Fruit fly (Drosophila melanogaster): ENCODE results near the gene CG6293.

CG6293 gene

dm6 chr3R:10332823-10333263, 21.4 kb upstream of the CG6293 start, which contains the start of gene sle (continued):
- no peak for TF ChIP-seq pnt (GFP tag; optimal IDR thresholded peaks at IDR 0.05)
- TF ChIP-seq fd102C (GFP tag; optimal IDR thresholded peaks at IDR 0.05) = no peak
- peak; percentile 64 for TF ChIP-seq CG13624 (GFP tag; optimal IDR thresholded peaks at IDR 0.05)
- TF ChIP-seq BEAF-32 (GFP tag; optimal IDR thresholded peaks at IDR 0.05) = peak; percentile 61
- peak; percentile 81 for TF ChIP-seq trem (tag; optimal IDR thresholded peaks at IDR 0.05)
- TF ChIP-seq toy (GFP tag; IDR thresholded peaks at IDR 0.05) = no peak
- TF ChIP-seq CG10979 (tag; optimal IDR thresholded peaks at IDR 0.05) = peak; percentile 28
- no peak for TF ChIP-seq gcm (GFP tag; optimal IDR thresholded peaks at IDR 0.05)
- peak; percentile 67 for TF ChIP-seq MBD-R2 (GFP tag; IDR thresholded peaks at IDR 0.05)
- no peak for TF ChIP-seq bsh (GFP tag; optimal IDR thresholded peaks at IDR 0.05)
- peak; percentile 5 for TF ChIP-seq sima (GFP tag; optimal IDR thresholded peaks at IDR 0.05)
- TF ChIP-seq disco-r (GFP tag; optimal IDR thresholded peaks at IDR 0.05) = peak; percentile 44
- TF ChIP-seq nom (GFP tag; optimal IDR thresholded peaks at IDR 0.05) = peak; percentile 44
- peak; percentile 21 for TF ChIP-seq btn (GFP tag; optimal IDR thresholded peaks at IDR 0.05)
- TF ChIP-seq Bdp1 (GFP tag; optimal IDR thresholded peaks at IDR 0.05) = peak; percentile 50
- TF ChIP-seq croc (GFP tag; conservative IDR thresholded peaks at IDR 0.05) = no peak
- TF ChIP-seq chinmo (GFP tag; IDR thresholded peaks at IDR 0.05; ENCODE audit: partially characterized antibody) = no peak
- TF ChIP-seq CG1602 (GFP tag; optimal IDR thresholded peaks at IDR 0.05) = peak; percentile 43
- no peak for TF ChIP-seq sqz (GFP tag; optimal IDR thresholded peaks at IDR 0.05)
- peak; percentile 68 for TF ChIP-seq twi (tag; optimal IDR thresholded peaks at IDR 0.05)
- no peak for TF ChIP-seq nerfin-1 (tag; optimal IDR thresholded peaks at IDR 0.05)
- TF ChIP-seq CG18011 (GFP tag; optimal IDR thresholded peaks at IDR 0.05) = peak; percentile 54
- peak; percentile 86; the same call in 2 of the 3 replicates for TF ChIP-seq CG11560 (tag; IDR thresholded peaks at IDR 0.05)
- TF ChIP-seq CG14441 (GFP tag; IDR thresholded peaks at IDR 0.05) = no peak
- TF ChIP-seq ATbp (GFP tag; optimal IDR thresholded peaks at IDR 0.05) = no peak
- peak; percentile 62 for TF ChIP-seq sug (tag; optimal IDR thresholded peaks at IDR 0.05)
- TF ChIP-seq CG17359 (tag; optimal IDR thresholded peaks at IDR 0.05) = no peak
- TF ChIP-seq CG6689 (GFP tag; IDR thresholded peaks at IDR 0.05) = no peak
- no peak for TF ChIP-seq CG42726 (GFP tag; IDR thresholded peaks at IDR 0.05; ENCODE audit: partially characterized antibody)
- peak; percentile 18 for TF ChIP-seq CG1792 (GFP tag; optimal IDR thresholded peaks at IDR 0.05)
- no peak for TF ChIP-seq Dek (tag; optimal IDR thresholded peaks at IDR 0.05)
- peak; percentile 58 for TF ChIP-seq CG3281 (GFP tag; optimal IDR thresholded peaks at IDR 0.05)
- no peak for TF ChIP-seq CG11247 (GFP tag; IDR thresholded peaks at IDR 0.05)
- TF ChIP-seq dimm (GFP tag; IDR thresholded peaks at IDR 0.05) = no peak
- no peak for TF ChIP-seq TFAM (GFP tag; optimal IDR thresholded peaks at IDR 0.05)
- TF ChIP-seq CG13123 (GFP tag; optimal IDR thresholded peaks at IDR 0.05) = no peak
- TF ChIP-seq HHEX (GFP tag; optimal IDR thresholded peaks at IDR 0.05) = peak; percentile 57
- no peak for TF ChIP-seq CG2129 (GFP tag; IDR thresholded peaks at IDR 0.05; ENCODE audit: partially characterized antibody)
- no peak for TF ChIP-seq cwo (GFP tag; optimal IDR thresholded peaks at IDR 0.05)
- no peak for TF ChIP-seq CG1024 (GFP tag; IDR thresholded peaks at IDR 0.05)
- no peak for TF ChIP-seq fru (optimal IDR thresholded peaks at IDR 0.05)
- no peak for TF ChIP-seq Gsc (GFP tag; IDR thresholded peaks at IDR 0.05)
- TF ChIP-seq wor (GFP tag; IDR thresholded peaks at IDR 0.05) = no peak
- TF ChIP-seq CG13894 (tag; optimal IDR thresholded peaks at IDR 0.05) = no peak
- TF ChIP-seq jumu (GFP tag; optimal IDR thresholded peaks at IDR 0.05) = no peak
- no peak for TF ChIP-seq salm (tag; optimal IDR thresholded peaks at IDR 0.05)
- TF ChIP-seq CG15696 (tag; optimal IDR thresholded peaks at IDR 0.05) = no peak
- no peak for TF ChIP-seq Optix (GFP tag; IDR thresholded peaks at IDR 0.05)
- TF ChIP-seq dan (GFP tag; IDR thresholded peaks at IDR 0.05) = no peak
- no peak for TF ChIP-seq ash1 (GFP tag; optimal IDR thresholded peaks at IDR 0.05)
- TF ChIP-seq CG7745 (tag; optimal IDR thresholded peaks at IDR 0.05) = no peak

All from whole organism, embryonic.